Worm (Caenorhabditis elegans) whole organism, late embryonic: ENCODE results near the gene dcs-1.

ENCODE experiments used
- C38D4.7 ChIP-seq: fragments of 200-800 bp; sonication (Bioruptor generic); optimal IDR thresholded peaks from 2 replicates; lab custom pipeline; 2018; ENCODE audit warnings: mild to moderate bottlenecking, missing genetic modification characterization, moderate library complexity, missing compliant biosample characterization
- F13H6.1 ChIP-seq: sonication (generic microtip); optimal IDR thresholded peaks from 2 replicates; lab custom pipeline; 2016; ENCODE audit warnings: missing genetic modification characterization, missing compliant biosample characterization
- fkh-10 ChIP-seq: fragments of 150-350 bp; optimal IDR thresholded peaks from 2 replicates; lab custom pipeline; 2014; ENCODE audit warnings: missing biosample characterization, missing genetic modification reagents, missing genetic modification characterization
- hlh-8 ChIP-seq: sonication (generic microtip); optimal IDR thresholded peaks from 2 replicates; lab custom pipeline; 2016; ENCODE audit warnings: missing genotype, missing genetic modification characterization, missing compliant biosample characterization
- npax-4 ChIP-seq: sonication (generic microtip); optimal IDR thresholded peaks from 2 replicates; lab custom pipeline; 2016; ENCODE audit warnings: missing genetic modification characterization, missing compliant biosample characterization
- pha-4 ChIP-seq: fragments of 150-350 bp; optimal IDR thresholded peaks from 2 replicates; lab custom pipeline; 2018; ENCODE audit warnings: missing biosample characterization, missing genetic modification reagents, missing genetic modification characterization
- rnt-1 ChIP-seq: sonication (generic microtip); optimal IDR thresholded peaks from 2 replicates; lab custom pipeline; 2016; ENCODE audit warnings: missing genetic modification characterization, missing compliant biosample characterization

- TF ChIP-seq rnt-1 (tag; lab: Kevin White, UChicago) (no peak), F13H6.1 (tag; lab: Kevin White, UChicago) (no peak), pha-4 (tag; lab: Kevin White, UChicago) (no peak), fkh-10 (no peak), npax-4 (no peak), hlh-8 (tag; lab: Kevin White, UChicago) (no peak), C38D4.7 (GFP tag; lab: Kevin White, UChicago) (no peak)
Observed at ce11 chrV:20093940-20094339, 3.4 kb upstream of the dcs-1 start.
